Fruit fly (Drosophila melanogaster) whole organism, embryonic: ENCODE measurements around the gene Ublcp1.

Experiments
- Adf1 ChIP-seq: fragments of 200-800 bp; sonication (Bioruptor generic); IDR thresholded peaks from 2 replicates; pipeline ENCODE4 v1.3.6; 2022; ENCODE audit warnings: missing biosample characterization, missing genetic modification characterization
- CG10565 ChIP-seq: fragments of 200-800 bp; sonication (Bioruptor generic); optimal IDR thresholded peaks from 3 replicates; lab custom pipeline; 2016; ENCODE audit warnings: missing biosample characterization, mild to moderate bottlenecking, missing genetic modification characterization
- CG10654 ChIP-seq: fragments of 200-800 bp; sonication (Bioruptor generic); optimal IDR thresholded peaks from 2 replicates; lab custom pipeline; 2016; ENCODE audit warnings: missing biosample characterization, missing genetic modification characterization
- CG11456 ChIP-seq: fragments of 200-800 bp; sonication (Bioruptor generic); IDR thresholded peaks from 3 replicates; pipeline ENCODE4 v1.3.6; 2022; ENCODE audit warnings: missing biosample characterization, missing genetic modification characterization
- CG11560 ChIP-seq: fragments of 200-800 bp; sonication (Bioruptor generic); IDR thresholded peaks from 3 replicates; pipeline ENCODE4 v1.3.6; 2022; ENCODE audit warnings: missing biosample characterization, missing genetic modification characterization
- CG13296 ChIP-seq: fragments of 200-800 bp; sonication (Bioruptor generic); optimal IDR thresholded peaks from 3 replicates; lab custom pipeline; 2018; ENCODE audit warnings: missing biosample characterization, mild to moderate bottlenecking, missing genetic modification characterization
- CG15269 ChIP-seq: fragments of 200-800 bp; sonication (Bioruptor generic); optimal IDR thresholded peaks from 2 replicates; lab custom pipeline; 2018; ENCODE audit warnings: missing biosample characterization, mild to moderate bottlenecking, missing genetic modification characterization, moderate library complexity
- CG16779 ChIP-seq: fragments of 200-800 bp; sonication (Bioruptor generic); IDR thresholded peaks from 2 replicates; pipeline ENCODE4 v1.3.6; 2022; ENCODE audit warnings: missing biosample characterization, missing genetic modification characterization
- CG17361 ChIP-seq: fragments of 200-800 bp; sonication (Bioruptor generic); IDR thresholded peaks from 3 replicates; pipeline ENCODE4 v1.3.6; 2022; ENCODE audit warnings: missing biosample characterization, missing genetic modification characterization
- CG17568 ChIP-seq: fragments of 200-800 bp; sonication (Bioruptor generic); optimal IDR thresholded peaks from 2 replicates; lab custom pipeline; 2018; ENCODE audit warnings: missing biosample characterization, mild to moderate bottlenecking, missing genetic modification characterization, moderate library complexity
- CG18476 ChIP-seq: fragments of 200-800 bp; sonication (Bioruptor generic); optimal IDR thresholded peaks from 2 replicates; lab custom pipeline; 2016; ENCODE audit warnings: missing biosample characterization, mild to moderate bottlenecking, missing genetic modification characterization
- CG18599 ChIP-seq: fragments of 200-800 bp; sonication (Bioruptor generic); optimal IDR thresholded peaks from 3 replicates; lab custom pipeline; 2017; ENCODE audit warnings: missing biosample characterization, missing genetic modification characterization, mild to moderate bottlenecking, moderate library complexity, missing genetic modification reagents
- CG3065 ChIP-seq: fragments of 200-800 bp; sonication (Bioruptor generic); optimal IDR thresholded peaks from 2 replicates; lab custom pipeline; 2016; ENCODE audit warnings: missing biosample characterization, missing genetic modification characterization
- CG32767 ChIP-seq: fragments of 200-800 bp; sonication (Bioruptor generic); IDR thresholded peaks from 2 replicates; pipeline ENCODE4 v1.3.6; 2022; ENCODE audit warnings: missing biosample characterization, missing genetic modification characterization
- CG32772 ChIP-seq: fragments of 200-800 bp; sonication (Bioruptor generic); IDR thresholded peaks from 2 replicates; pipeline ENCODE4 v1.3.6; 2022; ENCODE audit warnings: missing biosample characterization, missing genetic modification characterization
- CG3847 ChIP-seq: fragments of 200-800 bp; sonication (Bioruptor generic); IDR thresholded peaks from 2 replicates; pipeline ENCODE4 v1.3.6; 2022; ENCODE audit warnings: missing biosample characterization, missing genetic modification characterization
- CG43689 ChIP-seq: fragments of 200-800 bp; sonication (Bioruptor generic); IDR thresholded peaks from 2 replicates; pipeline ENCODE4 v1.3.6; 2022; ENCODE audit warnings: missing biosample characterization, missing genetic modification characterization
- CG6254 ChIP-seq: fragments of 200-800 bp; sonication (Bioruptor generic); optimal IDR thresholded peaks from 3 replicates; lab custom pipeline; 2017; ENCODE audit warnings: mild to moderate bottlenecking, missing biosample characterization, missing genetic modification reagents, missing genetic modification characterization
- CG7372 ChIP-seq: fragments of 200-800 bp; sonication (Bioruptor generic); IDR thresholded peaks from 2 replicates; pipeline ENCODE4 v1.3.6; 2022; ENCODE audit warnings: missing biosample characterization, missing genetic modification characterization
- CG8944 ChIP-seq: fragments of 200-800 bp; sonication (Bioruptor generic); optimal IDR thresholded peaks from 3 replicates; lab custom pipeline; 2016; ENCODE audit warnings: missing biosample characterization, missing genetic modification characterization
- E2f1 ChIP-seq: fragments of 200-800 bp; sonication (Bioruptor generic); IDR thresholded peaks from 2 replicates; pipeline ENCODE4 v1.3.6; 2022; ENCODE audit warnings: missing biosample characterization, missing genetic modification characterization
- Fer3 ChIP-seq: fragments of 200-800 bp; sonication (Bioruptor generic); optimal IDR thresholded peaks from 2 replicates; lab custom pipeline; 2018; ENCODE audit warnings: missing biosample characterization, mild to moderate bottlenecking, missing genetic modification characterization, moderate library complexity
- HHEX ChIP-seq: fragments of 200-800 bp; sonication (Bioruptor generic); optimal IDR thresholded peaks from 3 replicates; lab custom pipeline; 2017; ENCODE audit warnings: missing biosample characterization, mild to moderate bottlenecking, missing genetic modification characterization, missing genetic modification reagents
- HLH3B ChIP-seq: fragments of 200-800 bp; sonication (Bioruptor generic); IDR thresholded peaks from 2 replicates; pipeline ENCODE4 v1.3.6; 2022; ENCODE audit warnings: missing biosample characterization, missing genetic modification characterization
- HmgD ChIP-seq: fragments of 200-800 bp; sonication (Bioruptor generic); optimal IDR thresholded peaks from 3 replicates; lab custom pipeline; 2016; ENCODE audit warnings: missing biosample characterization, missing genetic modification characterization
- Hmx ChIP-seq: fragments of 200-800 bp; sonication (Bioruptor generic); optimal IDR thresholded peaks from 2 replicates; lab custom pipeline; 2016; ENCODE audit warnings: missing biosample characterization, missing genetic modification characterization
- Hr3 ChIP-seq: fragments of 200-800 bp; sonication (Bioruptor generic); optimal IDR thresholded peaks from 3 replicates; lab custom pipeline; 2016; ENCODE audit warnings: missing biosample characterization, missing genetic modification characterization
- Neu2 ChIP-seq: fragments of 200-800 bp; sonication (Bioruptor generic); optimal IDR thresholded peaks from 3 replicates; lab custom pipeline; 2016; ENCODE audit warnings: missing biosample characterization, missing genetic modification characterization, borderline replicate concordance
- NfI ChIP-seq: fragments of 200-800 bp; sonication (Bioruptor generic); optimal IDR thresholded peaks from 3 replicates; lab custom pipeline; 2018; ENCODE audit warnings: missing biosample characterization, mild to moderate bottlenecking, missing genetic modification characterization, moderate library complexity
- Xrp1 ChIP-seq: fragments of 200-800 bp; sonication (Bioruptor generic); IDR thresholded peaks from 2 replicates; pipeline ENCODE4 v1.3.6; 2022; ENCODE audit warnings: missing biosample characterization, missing genetic modification characterization
- al ChIP-seq: fragments of 200-800 bp; sonication (Bioruptor generic); IDR thresholded peaks from 2 replicates; pipeline ENCODE4 v1.3.6; 2022; ENCODE audit warnings: missing biosample characterization, missing genetic modification characterization
- bsh ChIP-seq, 2 experiments: fragments of 200-800 bp; sonication (Bioruptor generic); optimal IDR thresholded peaks; 2 replicates each; lab custom pipeline; 2017 to 2018; ENCODE audit warnings: mild to moderate bottlenecking in 2 of 2, missing biosample characterization in 2 of 2, missing genetic modification characterization in 2 of 2, moderate library complexity in 1 of 2
- chif ChIP-seq, 2 experiments: fragments of 200-800 bp; sonication (Bioruptor generic); optimal IDR thresholded peaks; 3 replicates each; lab custom pipeline; 2016; ENCODE audit warnings: missing biosample characterization in 2 of 2, missing genetic modification characterization in 2 of 2
- crc ChIP-seq: fragments of 200-800 bp; sonication (Bioruptor generic); optimal IDR thresholded peaks from 2 replicates; lab custom pipeline; 2016; ENCODE audit warnings: missing biosample characterization, missing genetic modification characterization
- fru ChIP-seq: fragments of >200 bp; optimal IDR thresholded peaks from 2 replicates; lab custom pipeline; 2017
- fu2 ChIP-seq: fragments of 200-800 bp; sonication (Bioruptor generic); optimal IDR thresholded peaks from 2 replicates; lab custom pipeline; 2016; ENCODE audit warnings: missing biosample characterization, missing genetic modification characterization
- hth ChIP-seq: fragments of >200 bp; optimal IDR thresholded peaks from 2 replicates; lab custom pipeline; 2017; ENCODE audit warnings: inconsistent platforms
- knrl ChIP-seq: fragments of 200-800 bp; sonication (Bioruptor generic); IDR thresholded peaks from 3 replicates; pipeline ENCODE4 v1.3.6; 2022; ENCODE audit warnings: missing biosample characterization, missing genetic modification characterization; ENCODE audit not compliant: partially characterized antibody
- mam ChIP-seq: fragments of 200-800 bp; sonication (Bioruptor generic); optimal IDR thresholded peaks from 3 replicates; lab custom pipeline; 2016; ENCODE audit warnings: missing biosample characterization, missing genetic modification characterization
- peb ChIP-seq: fragments of 200-800 bp; sonication (Bioruptor generic); IDR thresholded peaks from 2 replicates; pipeline ENCODE4 v1.3.6; 2022; ENCODE audit warnings: missing biosample characterization, missing genetic modification characterization
- pros ChIP-seq: fragments of 200-800 bp; sonication (Bioruptor generic); optimal IDR thresholded peaks from 3 replicates; lab custom pipeline; 2019; ENCODE audit warnings: missing biosample characterization, mild to moderate bottlenecking, missing genetic modification characterization, moderate library complexity
- pzg ChIP-seq: fragments of 200-800 bp; sonication (Bioruptor generic); optimal IDR thresholded peaks from 3 replicates; lab custom pipeline; 2018; ENCODE audit warnings: missing biosample characterization, mild to moderate bottlenecking, missing genetic modification characterization, moderate library complexity
- ranshi ChIP-seq: fragments of 200-800 bp; sonication (Bioruptor generic); IDR thresholded peaks from 2 replicates; pipeline ENCODE4 v1.3.6; 2022; ENCODE audit warnings: missing biosample characterization, missing genetic modification characterization
- schlank ChIP-seq: fragments of 200-800 bp; sonication (Bioruptor generic); optimal IDR thresholded peaks from 2 replicates; lab custom pipeline; 2018; ENCODE audit warnings: missing biosample characterization, mild to moderate bottlenecking, missing genetic modification characterization
- slbo ChIP-seq: fragments of 200-800 bp; sonication (Bioruptor generic); IDR thresholded peaks from 2 replicates; pipeline ENCODE4 v1.3.6; 2022; ENCODE audit warnings: missing biosample characterization, missing genetic modification characterization
- sna ChIP-seq: fragments of 200-800 bp; sonication (Bioruptor generic); IDR thresholded peaks from 2 replicates; pipeline ENCODE4 v1.3.6; 2022; ENCODE audit warnings: missing biosample characterization, missing genetic modification characterization; ENCODE audit not compliant: partially characterized antibody
- sr ChIP-seq: fragments of 200-800 bp; sonication (Bioruptor generic); IDR thresholded peaks from 3 replicates; pipeline ENCODE4 v1.3.6; 2022; ENCODE audit warnings: missing biosample characterization, missing genetic modification characterization
- ssp ChIP-seq: fragments of 200-800 bp; sonication (Bioruptor generic); IDR thresholded peaks from 2 replicates; pipeline ENCODE4 v1.3.6; 2022; ENCODE audit warnings: missing biosample characterization, missing genetic modification characterization
- tx ChIP-seq: fragments of 200-800 bp; sonication (Bioruptor generic); optimal IDR thresholded peaks from 2 replicates; lab custom pipeline; 2016; ENCODE audit warnings: missing biosample characterization, missing genetic modification characterization
- usp ChIP-seq: fragments of >200 bp; optimal IDR thresholded peaks from 2 replicates; lab custom pipeline; 2017; ENCODE audit warnings: missing biosample characterization, missing genetic modification characterization
- wdn ChIP-seq: fragments of 200-800 bp; sonication (Bioruptor generic); IDR thresholded peaks from 2 replicates; pipeline ENCODE4 v1.3.6; 2022; ENCODE audit warnings: missing biosample characterization, missing genetic modification characterization
- wek ChIP-seq: fragments of 200-800 bp; sonication (Bioruptor generic); optimal IDR thresholded peaks from 3 replicates; lab custom pipeline; 2018; ENCODE audit warnings: missing biosample characterization, mild to moderate bottlenecking, missing genetic modification characterization, moderate library complexity

Gene Ublcp1

dm6 chr3R:23028506-23028905, 32.8 kb upstream of the Ublcp1 start (continued):
- TF ChIP-seq slbo (GFP tag; lab: Robert Waterston, UW) (peak; percentile 84), CG43689 (GFP tag; lab: Robert Waterston, UW) (no peak), knrl (GFP tag; lab: Robert Waterston, UW) (no peak), sna (no peak), usp (GFP tag; lab: Kevin White, UChicago) (no peak), fu2 (GFP tag; lab: Kevin White, UChicago) (peak; percentile 54), CG17361 (0 out of 3 replicates have a peak, but pooled peaks have one; percentile 40), sr (GFP tag; lab: Robert Waterston, UW) (no peak), CG10565 (GFP tag; lab: Kevin White, UChicago) (no peak), HHEX (peak; percentile 26), peb (GFP tag; lab: Robert Waterston, UW) (no peak), hth (lab: Kevin White, UChicago) (no peak), NfI (GFP tag; lab: Kevin White, UChicago) (peak; percentile 70), CG17568 (no peak), ssp (GFP tag; lab: Robert Waterston, UW) (peak; percentile 24; the same call in 1 of the 2 replicates), Hr3 (GFP tag; lab: Kevin White, UChicago) (no peak), wek (GFP tag; lab: Kevin White, UChicago) (no peak), CG3847 (GFP tag; lab: Robert Waterston, UW) (peak; percentile 76), CG16779 (GFP tag; lab: Robert Waterston, UW) (no peak), ranshi (GFP tag; lab: Robert Waterston, UW) (peak; percentile 53; the same call in 1 of the 2 replicates), CG3065 (GFP tag; lab: Kevin White, UChicago) (no peak), CG13296 (GFP tag; lab: Kevin White, UChicago) (no peak), mam (GFP tag; lab: Kevin White, UChicago) (peak; percentile 70), CG11560 (tag; lab: Robert Waterston, UW) (peak; percentile 34; the same call in 1 of the 3 replicates), CG11456 (GFP tag; lab: Robert Waterston, UW) (peak; percentile 67; the same call in 1 of the 3 replicates), chif (GFP tag; optimal IDR thresholded peaks at IDR 0.05; lab: Kevin White, UChicago) (peak; percentile 11 to 24), CG32772 (0 out of 2 replicates have a peak, but pooled peaks have one; percentile 36), Neu2 (GFP tag; lab: Kevin White, UChicago) (no peak), E2f1 (peak; percentile 54; the same call in 1 of the 2 replicates), schlank (tag; lab: Kevin White, UChicago) (peak; percentile 23), Hmx (GFP tag; lab: Kevin White, UChicago) (no peak), CG7372 (GFP tag; lab: Robert Waterston, UW) (peak; percentile 71), CG15269 (tag; lab: Kevin White, UChicago) (peak; percentile 47), pzg (GFP tag; lab: Kevin White, UChicago) (no peak), Xrp1 (GFP tag; lab: Robert Waterston, UW) (peak; percentile 50; the same call in 1 of the 2 replicates), wdn (GFP tag; lab: Robert Waterston, UW) (peak; percentile 53; the same call in 1 of the 2 replicates), Adf1 (GFP tag; lab: Robert Waterston, UW) (peak; percentile 50; the same call in 1 of the 2 replicates), HLH3B (peak; percentile 14; the same call in 1 of the 2 replicates), al (GFP tag; lab: Robert Waterston, UW) (peak; percentile 84), tx (GFP tag; lab: Kevin White, UChicago) (peak; percentile 19), pros (no peak), Fer3 (tag; lab: Kevin White, UChicago) (peak; percentile 64), CG6254 (GFP tag; lab: Kevin White, UChicago) (no peak), CG8944 (peak; percentile 45), CG32767 (GFP tag; lab: Robert Waterston, UW) (no peak), CG10654 (GFP tag; lab: Kevin White, UChicago) (no peak), HmgD (GFP tag; lab: Kevin White, UChicago) (no peak), CG18599 (GFP tag; lab: Kevin White, UChicago) (peak; percentile 43), CG18476 (GFP tag; lab: Kevin White, UChicago) (no peak), bsh (GFP tag; optimal IDR thresholded peaks at IDR 0.05; lab: Kevin White, UChicago) (peak in 1 of 2 experiments; percentile 4), crc (peak; percentile 28), fru (lab: Kevin White, UChicago) (no peak)
